Fruit fly (Drosophila melanogaster): Measurements from ENCODE around the gene CG42537.
A peak's percentile ranks its signal among the peaks of the same experiment; 100 is the strongest.

The CG42537 gene

dm6 chr3R:6419103-6419502 lies 41.5 kb downstream of the CG42537 start (continued):
- TF ChIP-seq Awh (GFP tag; IDR thresholded peaks at IDR 0.05) (no peak), abd-A (tag; optimal IDR thresholded peaks at IDR 0.05) (peak; percentile 66), BtbVII (GFP tag; optimal IDR thresholded peaks at IDR 0.05) (no peak), NC2α (GFP tag; optimal IDR thresholded peaks at IDR 0.05) (no peak), CG31365 (tag; optimal IDR thresholded peaks at IDR 0.05) (no peak), schlank (tag; optimal IDR thresholded peaks at IDR 0.05) (no peak), sqz (GFP tag; optimal IDR thresholded peaks at IDR 0.05) (no peak), scrt (GFP tag; optimal IDR thresholded peaks at IDR 0.05) (peak; percentile 6), onecut (GFP tag; IDR thresholded peaks at IDR 0.05) (peak; percentile 100), CG31388 (GFP tag; optimal IDR thresholded peaks at IDR 0.05) (no peak), crp (GFP tag; optimal IDR thresholded peaks at IDR 0.05) (no peak), Ada2b (GFP tag; IDR thresholded peaks at IDR 0.05) (no peak), CG14050 (GFP tag; IDR thresholded peaks at IDR 0.05) (no peak), D (optimal IDR thresholded peaks at IDR 0.05) (no peak), D (GFP tag; optimal IDR thresholded peaks at IDR 0.05) (no peak), CG12769 (tag; optimal IDR thresholded peaks at IDR 0.05) (no peak), sens (GFP tag) (peak; percentile 22), nau (GFP tag; optimal IDR thresholded peaks at IDR 0.05) (no peak), sens-2 (GFP tag; IDR thresholded peaks at IDR 0.05) (no peak), CG6254 (GFP tag; optimal IDR thresholded peaks at IDR 0.05) (no peak), Doc3 (GFP tag; IDR thresholded peaks at IDR 0.05; ENCODE audit: partially characterized antibody) (no peak), Bteb2 (GFP tag; optimal IDR thresholded peaks at IDR 0.05) (no peak), CG30403 (GFP tag; optimal IDR thresholded peaks at IDR 0.05) (no peak), en (GFP tag; optimal IDR thresholded peaks at IDR 0.05) (no peak), ken (GFP tag; IDR thresholded peaks at IDR 0.05) (no peak), dysf (GFP tag; IDR thresholded peaks at IDR 0.05) (0 out of 3 replicates have a peak, but pooled peaks have one; percentile 10), cwo (GFP tag; optimal IDR thresholded peaks at IDR 0.05) (peak; percentile 87), CG8924 (tag; optimal IDR thresholded peaks at IDR 0.05) (no peak), ase (GFP tag; IDR thresholded peaks at IDR 0.05) (no peak), CG2889 (GFP tag; IDR thresholded peaks at IDR 0.05) (no peak), vfl (GFP tag; optimal IDR thresholded peaks at IDR 0.05) (no peak), CG5180 (GFP tag; optimal IDR thresholded peaks at IDR 0.05) (no peak), row (GFP tag; IDR thresholded peaks at IDR 0.05) (0 out of 3 replicates have a peak, but pooled peaks have one; percentile 8), Dbx (GFP tag; IDR thresholded peaks at IDR 0.05) (no peak), CG31224 (GFP tag; IDR thresholded peaks at IDR 0.05) (no peak), tio (GFP tag; optimal IDR thresholded peaks at IDR 0.05) (no peak), twi (tag; optimal IDR thresholded peaks at IDR 0.05) (no peak), CG31441 (GFP tag; IDR thresholded peaks at IDR 0.05) (no peak), CkIIα-i1 (GFP tag; IDR thresholded peaks at IDR 0.05) (no peak), stwl (tag; optimal IDR thresholded peaks at IDR 0.05) (no peak), CG1647 (GFP tag; optimal IDR thresholded peaks at IDR 0.05) (no peak), ato (GFP tag; IDR thresholded peaks at IDR 0.05; ENCODE audit: partially characterized antibody) (no peak), odd (GFP tag; optimal IDR thresholded peaks at IDR 0.05) (no peak), CG3407 (GFP tag; optimal IDR thresholded peaks at IDR 0.05) (no peak), pho (GFP tag; optimal IDR thresholded peaks at IDR 0.05) (no peak), Scr (GFP tag; IDR thresholded peaks at IDR 0.05; ENCODE audit: partially characterized antibody) (no peak), CG4360 (GFP tag; IDR thresholded peaks at IDR 0.05) (no peak), crol (GFP tag; IDR thresholded peaks at IDR 0.05) (peak; percentile 82), unpg (GFP tag; optimal IDR thresholded peaks at IDR 0.05) (no peak), CG7928 (GFP tag; optimal IDR thresholded peaks at IDR 0.05) (no peak), jing (GFP tag; optimal IDR thresholded peaks at IDR 0.05) (no peak), Dip2 (GFP tag; IDR thresholded peaks at IDR 0.05) (no peak)

Measured in whole organism, embryonic.